Worm (Caenorhabditis elegans): ENCODE results near the gene hrpa-1.

The hrpa-1 gene

ce11 chrIV:3296578-3297549, 41.8 kb downstream of the hrpa-1 start:
- TF ChIP-seq ceh-13 (GFP tag; optimal IDR thresholded peaks at IDR 0.05) = no peak
- no peak for TF ChIP-seq ceh-36 (tag; optimal IDR thresholded peaks at IDR 0.05)
- TF ChIP-seq flt-1 (GFP tag; IDR thresholded peaks at IDR 0.05) = no peak
- TF ChIP-seq hmbx-1 (tag; optimal IDR thresholded peaks at IDR 0.05) = no peak
- TF ChIP-seq pes-1 (GFP tag; IDR thresholded peaks at IDR 0.05) = no peak
- TF ChIP-seq hmg-4 (GFP tag; optimal IDR thresholded peaks at IDR 0.05) = no peak
- no peak for TF ChIP-seq tbx-11 (GFP tag; IDR thresholded peaks at IDR 0.05)
- no peak for TF ChIP-seq tra-4 (tag; optimal IDR thresholded peaks at IDR 0.05)
- no peak for TF ChIP-seq aly-1 (tag; optimal IDR thresholded peaks at IDR 0.05)
- no peak for TF ChIP-seq hnd-1 (tag; optimal IDR thresholded peaks at IDR 0.05)
- TF ChIP-seq F13C5.2 (tag; optimal IDR thresholded peaks at IDR 0.05) = no peak
- no peak for TF ChIP-seq ama-1 (optimal IDR thresholded peaks at IDR 0.05)
- TF ChIP-seq tbx-37 (GFP tag; conservative IDR thresholded peaks at IDR 0.05) = no peak
- no peak for TF ChIP-seq sea-1 (GFP tag; conservative IDR thresholded peaks at IDR 0.05)
- TF ChIP-seq B0310.2 (tag; optimal IDR thresholded peaks at IDR 0.05) = no peak
- TF ChIP-seq scrt-1 (GFP tag; IDR thresholded peaks at IDR 0.05) = no peak
- no peak for TF ChIP-seq ets-7 (tag; optimal IDR thresholded peaks at IDR 0.05)

- peak; percentile 16 for TF ChIP-seq hnd-1 (tag; optimal IDR thresholded peaks at IDR 0.05)
- peak; percentile 74 for TF ChIP-seq pes-1 (GFP tag; IDR thresholded peaks at IDR 0.05)
- TF ChIP-seq hmbx-1 (tag; optimal IDR thresholded peaks at IDR 0.05) = no peak
- TF ChIP-seq ets-7 (tag; optimal IDR thresholded peaks at IDR 0.05) = no peak
- TF ChIP-seq ceh-13 (GFP tag; optimal IDR thresholded peaks at IDR 0.05) = peak; percentile 20
- no peak for TF ChIP-seq ceh-36 (tag; optimal IDR thresholded peaks at IDR 0.05)
- peak; percentile 38; the same call in 1 of the 2 replicates for TF ChIP-seq sea-1 (GFP tag; conservative IDR thresholded peaks at IDR 0.05)
- no peak for TF ChIP-seq aly-1 (tag; optimal IDR thresholded peaks at IDR 0.05)
- no peak for TF ChIP-seq tra-4 (tag; optimal IDR thresholded peaks at IDR 0.05)
- no peak for TF ChIP-seq B0310.2 (tag; optimal IDR thresholded peaks at IDR 0.05)
- TF ChIP-seq scrt-1 (GFP tag; IDR thresholded peaks at IDR 0.05) = peak; percentile 65
- peak; percentile 20; the same call in 1 of the 2 replicates for TF ChIP-seq flt-1 (GFP tag; IDR thresholded peaks at IDR 0.05)
- TF ChIP-seq hmg-4 (GFP tag; optimal IDR thresholded peaks at IDR 0.05) = peak; percentile 23
- 0 out of 2 replicates have a peak, but pooled peaks have one; percentile 19 for TF ChIP-seq tbx-37 (GFP tag; conservative IDR thresholded peaks at IDR 0.05)
- no peak for TF ChIP-seq ama-1 (optimal IDR thresholded peaks at IDR 0.05)
- peak; percentile 64; the same call in 1 of the 2 replicates for TF ChIP-seq tbx-11 (GFP tag; IDR thresholded peaks at IDR 0.05)
- peak; percentile 83 for TF ChIP-seq F13C5.2 (tag; optimal IDR thresholded peaks at IDR 0.05)
Measured at ce11 chrIV:3294553-3295185, 44.0 kb downstream of the hrpa-1 start, which contains the start of gene W08E12.7. Gene W08E12.7 (plus strand): TSS chrIV:3295135.

DNA sequence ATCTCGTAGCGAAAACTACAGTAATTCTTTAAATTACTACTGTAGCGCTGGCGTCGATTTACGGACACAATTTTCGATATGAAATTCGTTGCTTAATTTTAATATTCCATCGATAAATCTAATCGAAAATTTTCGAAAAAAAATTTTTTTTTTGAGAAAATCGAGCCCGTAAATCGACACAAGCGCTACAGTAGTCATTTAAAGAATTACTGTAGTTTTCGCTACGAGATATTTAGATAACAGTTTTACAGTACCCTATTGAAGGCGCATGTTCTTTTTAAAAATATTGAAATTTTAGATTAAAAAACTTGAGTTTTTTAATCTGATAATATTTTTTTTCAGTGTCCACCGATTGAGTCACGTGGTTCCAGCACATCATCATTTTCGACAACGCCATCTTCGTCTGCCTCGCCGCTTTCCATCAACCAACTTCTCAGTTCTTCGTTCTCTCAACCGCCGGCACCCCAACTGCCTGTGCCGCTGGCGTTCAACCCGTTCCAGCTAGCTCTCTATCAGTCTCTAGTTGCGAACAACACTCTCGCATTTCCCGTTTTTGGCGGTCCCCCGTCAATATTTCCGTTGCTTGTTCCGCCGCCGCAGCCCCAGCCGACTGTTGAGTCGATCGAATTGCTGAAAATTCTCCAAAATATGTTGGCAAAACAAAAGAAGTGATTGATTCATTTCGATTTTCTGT, 44.7 kb downstream of the hrpa-1 start:
- no peak for TF ChIP-seq flt-1 (GFP tag; IDR thresholded peaks at IDR 0.05)
- no peak for TF ChIP-seq ceh-36 (tag; optimal IDR thresholded peaks at IDR 0.05)
- TF ChIP-seq F13C5.2 (tag; optimal IDR thresholded peaks at IDR 0.05) = no peak
- no peak for TF ChIP-seq ets-7 (tag; optimal IDR thresholded peaks at IDR 0.05)
- no peak for TF ChIP-seq tbx-37 (GFP tag; conservative IDR thresholded peaks at IDR 0.05)
- no peak for TF ChIP-seq ceh-13 (GFP tag; optimal IDR thresholded peaks at IDR 0.05)
- no peak for TF ChIP-seq hmbx-1 (tag; optimal IDR thresholded peaks at IDR 0.05)
- no peak for TF ChIP-seq pes-1 (GFP tag; IDR thresholded peaks at IDR 0.05)
- no peak for TF ChIP-seq ama-1 (optimal IDR thresholded peaks at IDR 0.05)
- TF ChIP-seq hmg-4 (GFP tag; optimal IDR thresholded peaks at IDR 0.05) = no peak
- TF ChIP-seq tra-4 (tag; optimal IDR thresholded peaks at IDR 0.05) = no peak
- TF ChIP-seq scrt-1 (GFP tag; IDR thresholded peaks at IDR 0.05) = no peak
- TF ChIP-seq aly-1 (tag; optimal IDR thresholded peaks at IDR 0.05) = no peak
- TF ChIP-seq tbx-11 (GFP tag; IDR thresholded peaks at IDR 0.05) = no peak
- no peak for TF ChIP-seq hnd-1 (tag; optimal IDR thresholded peaks at IDR 0.05)
- TF ChIP-seq B0310.2 (tag; optimal IDR thresholded peaks at IDR 0.05) = no peak
- TF ChIP-seq sea-1 (GFP tag; conservative IDR thresholded peaks at IDR 0.05) = no peak

- TF ChIP-seq pes-1 (GFP tag; IDR thresholded peaks at IDR 0.05) (no peak), aly-1 (tag; optimal IDR thresholded peaks at IDR 0.05) (no peak), hmbx-1 (tag; optimal IDR thresholded peaks at IDR 0.05) (no peak), tbx-11 (GFP tag; IDR thresholded peaks at IDR 0.05) (no peak), F13C5.2 (tag; optimal IDR thresholded peaks at IDR 0.05) (no peak), tbx-37 (GFP tag; conservative IDR thresholded peaks at IDR 0.05) (no peak), flt-1 (GFP tag; IDR thresholded peaks at IDR 0.05) (no peak), sea-1 (GFP tag; conservative IDR thresholded peaks at IDR 0.05) (no peak)
Measured at ce11 chrIV:3291977-3292561, 46.6 kb downstream of the hrpa-1 start, which contains the start of gene W08E12.8. Gene W08E12.8 (plus strand): TSS chrIV:3292371.

- no peak for TF ChIP-seq sea-1 (GFP tag; conservative IDR thresholded peaks at IDR 0.05)
- TF ChIP-seq B0310.2 (tag; optimal IDR thresholded peaks at IDR 0.05) = no peak
- TF ChIP-seq pes-1 (GFP tag; IDR thresholded peaks at IDR 0.05) = no peak
- TF ChIP-seq tra-4 (tag; optimal IDR thresholded peaks at IDR 0.05) = no peak
- no peak for TF ChIP-seq hmg-4 (GFP tag; optimal IDR thresholded peaks at IDR 0.05)
- no peak for TF ChIP-seq ama-1 (optimal IDR thresholded peaks at IDR 0.05)
- TF ChIP-seq scrt-1 (GFP tag; IDR thresholded peaks at IDR 0.05) = no peak
- TF ChIP-seq aly-1 (tag; optimal IDR thresholded peaks at IDR 0.05) = no peak
- TF ChIP-seq F13C5.2 (tag; optimal IDR thresholded peaks at IDR 0.05) = no peak
- no peak for TF ChIP-seq tbx-37 (GFP tag; conservative IDR thresholded peaks at IDR 0.05)
- no peak for TF ChIP-seq ceh-36 (tag; optimal IDR thresholded peaks at IDR 0.05)
- TF ChIP-seq hmbx-1 (tag; optimal IDR thresholded peaks at IDR 0.05) = no peak
- no peak for TF ChIP-seq hnd-1 (tag; optimal IDR thresholded peaks at IDR 0.05)
- TF ChIP-seq ceh-13 (GFP tag; optimal IDR thresholded peaks at IDR 0.05) = no peak
- TF ChIP-seq tbx-11 (GFP tag; IDR thresholded peaks at IDR 0.05) = no peak
- TF ChIP-seq ets-7 (tag; optimal IDR thresholded peaks at IDR 0.05) = no peak
- no peak for TF ChIP-seq flt-1 (GFP tag; IDR thresholded peaks at IDR 0.05)
Measured at ce11 chrIV:3289237-3289636, 49.4 kb downstream of the hrpa-1 start, which contains the start of gene gcy-23. Gene gcy-23 (minus strand): TSS chrIV:3289337.
